Worm (Caenorhabditis elegans): ENCODE measurements around the gene dhs-21.

The dhs-21 gene

DNA sequence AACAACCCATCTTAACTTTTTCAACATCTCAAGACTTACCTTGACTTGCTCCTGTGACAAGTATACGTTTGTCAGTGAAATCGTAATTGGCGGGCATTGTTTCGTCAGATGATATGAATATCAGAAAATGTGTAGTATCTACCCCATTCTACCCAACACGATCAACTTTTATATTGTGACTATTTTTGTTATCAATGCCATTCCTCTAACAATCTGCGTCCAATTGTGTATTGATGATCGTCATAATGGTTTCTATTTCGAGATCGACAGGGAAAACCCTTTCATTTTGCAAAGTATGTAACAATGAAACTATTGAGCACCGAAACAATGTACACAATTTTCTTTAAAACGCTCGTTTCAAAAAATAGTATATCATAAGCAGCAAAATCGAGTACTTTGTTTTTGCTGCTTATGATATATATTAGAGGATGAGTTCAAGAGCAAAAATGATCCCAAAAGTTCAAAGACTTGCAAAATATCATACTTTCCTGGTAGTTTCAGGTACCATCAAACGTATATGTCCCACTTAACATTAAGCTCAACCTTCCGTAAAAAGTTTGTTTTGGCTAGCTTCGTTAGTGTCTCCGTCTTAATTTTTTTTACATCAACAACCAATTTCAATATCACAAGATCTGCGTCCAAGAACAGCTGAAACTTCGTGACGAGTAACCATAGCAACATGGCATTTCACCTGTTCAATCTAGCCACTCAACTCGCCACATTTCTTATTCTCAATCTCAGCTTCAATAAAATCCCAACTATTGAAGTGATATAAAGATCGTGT, at the start of gene dhs-21, which contains the start of gene xbx-9:
Gene dhs-21, minus strand, starts transcription at position 181 of the 784 bp plus-strand sequence.
Gene xbx-9, plus strand, starts transcription at position 734 of the 784 bp plus-strand sequence.
- TF ChIP-seq unc-62 (GFP tag; optimal IDR thresholded peaks at IDR 0.05), result no peak

DNA sequence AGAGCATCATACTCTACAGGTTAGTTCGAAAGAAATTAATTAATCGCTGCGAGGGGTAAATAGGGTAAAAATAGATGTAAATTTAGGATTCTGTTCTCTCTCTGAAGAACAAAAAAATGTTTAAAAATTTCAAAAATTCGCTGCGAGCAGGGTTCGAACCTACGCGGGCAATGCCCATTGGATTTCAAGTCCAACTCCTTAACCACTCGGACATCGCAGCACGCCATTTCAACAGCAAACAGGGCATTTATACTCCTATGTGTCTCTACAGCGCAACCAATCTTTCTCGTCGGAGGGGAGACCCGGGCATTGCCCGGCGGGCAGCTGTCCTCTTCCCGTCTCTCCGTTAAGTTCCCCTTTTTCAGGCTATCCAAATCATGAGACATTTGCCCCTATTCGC, 46.8 kb upstream of the dhs-21 start:
- TF ChIP-seq unc-62 (GFP tag; optimal IDR thresholded peaks at IDR 0.05), result no peak

DNA sequence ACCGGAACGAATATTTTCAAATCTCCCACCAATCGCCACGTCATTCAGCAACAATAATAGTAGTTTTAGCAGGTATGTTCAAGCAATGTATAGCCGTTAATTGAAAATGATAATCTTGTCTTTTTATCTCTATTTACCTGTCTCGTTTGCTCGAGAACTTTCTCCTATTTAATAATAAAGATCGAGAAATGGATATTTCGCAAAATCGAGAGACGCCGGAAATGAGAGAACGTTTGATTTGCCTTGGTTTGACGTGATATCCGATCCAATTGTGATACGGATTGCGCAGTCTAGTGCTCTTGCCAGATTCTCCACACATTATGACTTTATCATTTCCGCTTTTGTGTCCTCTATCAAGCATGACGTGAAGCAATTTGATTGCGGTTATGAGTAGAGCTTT, 40.4 kb upstream of the dhs-21 start:
- no peak for TF ChIP-seq unc-62 (GFP tag; optimal IDR thresholded peaks at IDR 0.05)

DNA sequence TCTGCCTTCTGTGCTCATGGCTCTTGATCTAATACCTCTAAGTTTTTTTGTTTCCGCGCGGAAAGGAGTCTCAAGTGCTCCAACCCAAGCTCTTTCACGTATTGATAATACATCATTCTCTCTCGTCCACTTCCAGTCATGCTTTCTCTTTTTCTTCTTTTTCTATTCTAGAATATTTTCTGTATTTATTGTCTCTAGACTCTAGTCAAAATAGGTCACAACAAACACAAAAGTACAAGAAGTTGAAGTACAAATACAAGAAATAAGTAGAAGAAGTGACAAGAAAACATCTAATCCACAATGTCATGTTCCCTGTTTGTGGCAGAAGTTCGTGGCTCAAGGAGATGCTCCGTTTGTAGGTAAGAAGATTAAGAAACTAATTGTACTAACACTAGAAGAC, 39.8 kb upstream of the dhs-21 start, which contains the start of gene ZC455.1:
Gene ZC455.1, plus strand, starts transcription at position 301 of the 400 bp plus-strand sequence.
- no peak for TF ChIP-seq unc-62 (GFP tag; optimal IDR thresholded peaks at IDR 0.05)

DNA sequence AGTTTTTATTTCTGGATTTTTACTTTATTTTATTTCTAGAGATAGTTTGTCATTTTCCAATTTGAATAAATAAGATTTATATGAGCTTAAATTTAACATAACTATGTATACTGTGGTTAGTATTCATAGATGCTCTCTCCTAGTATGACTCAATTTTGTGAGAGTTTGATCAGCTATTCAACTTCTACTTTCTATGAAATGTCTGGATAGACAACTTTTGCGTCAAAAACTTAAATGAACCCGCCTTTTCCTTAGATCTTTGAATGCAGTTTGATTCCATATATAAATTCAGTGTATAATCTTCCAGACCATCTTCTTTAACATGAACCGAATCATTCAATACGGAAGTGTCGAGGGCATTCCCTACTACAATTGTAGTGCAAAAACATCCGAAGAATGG, 35.5 kb upstream of the dhs-21 start, which contains the start of gene srt-43:
Gene srt-43, plus strand, starts transcription at position 301 of the 400 bp plus-strand sequence.
- TF ChIP-seq unc-62 (GFP tag; optimal IDR thresholded peaks at IDR 0.05), result no peak

DNA sequence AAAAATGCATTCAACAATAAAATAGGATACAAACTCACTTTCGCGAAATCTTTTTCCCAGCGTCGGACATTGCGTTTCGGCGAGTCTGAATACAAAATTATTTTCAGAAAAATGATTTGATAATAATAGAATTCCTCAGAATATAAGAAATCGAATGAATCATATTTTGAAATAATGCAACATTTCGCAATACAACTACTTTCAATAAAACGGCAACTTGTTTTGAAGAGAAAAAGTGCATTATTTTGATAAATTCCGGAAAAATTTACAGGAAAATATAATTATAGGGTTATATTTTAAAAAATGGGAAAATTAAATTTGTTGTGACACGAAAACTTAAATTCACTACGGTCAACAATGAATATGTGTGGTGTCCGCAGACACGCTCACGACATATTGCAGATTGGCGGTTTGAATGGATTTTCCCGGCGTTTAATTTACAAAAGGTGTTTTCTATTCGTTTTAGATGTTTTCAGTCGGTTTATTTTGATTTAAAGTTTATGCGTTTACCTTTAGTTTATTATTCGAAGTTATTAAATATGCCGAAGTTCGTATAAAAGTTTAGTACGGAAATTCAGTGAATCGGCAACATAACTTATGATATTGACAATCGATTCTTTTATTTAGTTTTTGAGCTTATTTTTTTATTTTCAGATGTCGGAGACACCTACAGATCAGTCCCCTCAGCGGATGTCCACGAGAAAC, 30.0 kb upstream of the dhs-21 start, which contains the start of the genes abcf-1 and scc-3:
Gene abcf-1, minus strand, starts transcription at position 85 of the 705 bp plus-strand sequence.
Gene scc-3, plus strand, starts transcription at position 655 of the 705 bp plus-strand sequence.
- no peak for TF ChIP-seq unc-62 (GFP tag; optimal IDR thresholded peaks at IDR 0.05)

DNA sequence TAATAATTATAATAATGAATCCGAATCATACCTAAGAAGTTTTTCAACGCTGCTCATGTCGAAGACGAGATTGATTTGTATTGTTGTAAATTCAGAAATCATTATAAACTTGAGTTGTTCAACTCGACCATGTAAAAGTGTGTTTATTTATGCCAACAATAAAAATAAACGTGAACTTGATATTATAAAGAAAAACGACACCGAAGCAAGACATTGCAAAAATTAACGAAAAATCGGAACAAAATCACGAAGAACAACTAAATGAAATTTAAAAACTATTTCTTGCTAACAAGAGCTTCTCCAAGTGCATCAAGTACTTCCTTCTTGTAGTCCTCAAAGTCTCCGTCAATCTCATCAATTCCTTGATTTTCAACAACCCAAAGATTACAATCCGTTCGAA, 27.5 kb upstream of the dhs-21 start, which contains the start of gene F18E2.15:
Gene F18E2.15, minus strand, starts transcription at position 101 of the 400 bp plus-strand sequence.
- no peak for TF ChIP-seq unc-62 (GFP tag; optimal IDR thresholded peaks at IDR 0.05)

DNA sequence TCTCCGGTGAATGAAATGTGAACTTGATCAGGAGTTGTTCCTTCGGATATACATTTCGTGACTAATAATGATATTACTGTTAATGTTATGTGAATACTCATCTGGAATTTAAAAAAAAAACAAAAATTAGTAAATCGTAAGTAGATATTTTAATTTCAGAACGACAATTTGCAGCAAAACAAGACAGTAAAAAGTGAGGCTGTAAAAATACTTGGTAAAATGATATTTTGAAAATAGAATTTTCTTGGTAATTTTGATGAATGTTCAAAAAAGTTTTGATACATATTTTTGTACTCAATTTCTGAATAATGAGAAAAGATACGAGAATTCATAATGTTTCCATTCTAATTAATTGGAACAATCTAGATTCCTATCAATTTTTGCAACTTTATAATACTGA, 26.2 kb upstream of the dhs-21 start, which contains the start of gene papl-1:
Gene papl-1, minus strand, starts transcription at position 101 of the 400 bp plus-strand sequence.
- no peak for TF ChIP-seq unc-62 (GFP tag; optimal IDR thresholded peaks at IDR 0.05)

DNA sequence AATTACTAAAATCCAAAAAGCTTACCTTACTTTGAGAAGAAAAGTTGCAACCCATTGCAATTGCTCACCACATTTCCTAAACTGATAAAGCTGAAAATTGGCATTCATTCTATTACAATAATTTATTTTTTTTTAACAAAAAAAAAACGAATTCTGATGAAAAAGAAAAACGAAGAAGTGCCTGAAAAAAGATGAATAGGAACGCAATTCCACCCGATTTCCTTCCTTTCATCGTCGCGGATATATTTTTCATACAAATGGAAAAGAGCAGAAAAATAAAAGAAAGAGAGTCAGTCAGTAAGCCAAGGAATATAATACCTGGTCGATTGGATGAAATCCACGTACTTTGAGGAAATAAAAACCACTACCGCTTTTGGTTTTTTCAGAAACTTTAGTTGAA, 21.4 kb upstream of the dhs-21 start, which contains the start of gene gpa-13:
Gene gpa-13, minus strand, starts transcription at position 101 of the 400 bp plus-strand sequence.
- TF ChIP-seq unc-62 (GFP tag; optimal IDR thresholded peaks at IDR 0.05), result no peak

DNA sequence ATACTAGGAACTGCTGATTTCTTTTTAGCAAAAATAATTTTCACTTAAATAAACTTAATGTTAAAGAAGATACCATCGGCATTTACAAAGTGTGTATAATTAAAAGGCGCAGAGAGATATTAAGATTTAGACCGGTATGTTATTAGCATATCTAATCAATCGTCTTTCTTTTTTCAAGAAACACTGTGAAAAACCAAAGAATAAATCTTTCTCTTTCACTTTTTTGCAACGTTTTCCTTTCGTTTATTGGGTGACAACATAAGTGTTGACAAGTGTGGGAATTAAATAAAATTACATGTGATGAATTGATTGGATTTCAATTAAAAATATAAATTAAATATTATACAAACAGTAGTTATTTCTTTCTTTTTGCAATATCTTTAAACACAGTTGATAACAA, 19.0 kb upstream of the dhs-21 start, which contains the start of gene C15C8.8:
Gene C15C8.8, minus strand, starts transcription at position 101 of the 400 bp plus-strand sequence.
- TF ChIP-seq unc-62 (GFP tag; optimal IDR thresholded peaks at IDR 0.05), result no peak

DNA sequence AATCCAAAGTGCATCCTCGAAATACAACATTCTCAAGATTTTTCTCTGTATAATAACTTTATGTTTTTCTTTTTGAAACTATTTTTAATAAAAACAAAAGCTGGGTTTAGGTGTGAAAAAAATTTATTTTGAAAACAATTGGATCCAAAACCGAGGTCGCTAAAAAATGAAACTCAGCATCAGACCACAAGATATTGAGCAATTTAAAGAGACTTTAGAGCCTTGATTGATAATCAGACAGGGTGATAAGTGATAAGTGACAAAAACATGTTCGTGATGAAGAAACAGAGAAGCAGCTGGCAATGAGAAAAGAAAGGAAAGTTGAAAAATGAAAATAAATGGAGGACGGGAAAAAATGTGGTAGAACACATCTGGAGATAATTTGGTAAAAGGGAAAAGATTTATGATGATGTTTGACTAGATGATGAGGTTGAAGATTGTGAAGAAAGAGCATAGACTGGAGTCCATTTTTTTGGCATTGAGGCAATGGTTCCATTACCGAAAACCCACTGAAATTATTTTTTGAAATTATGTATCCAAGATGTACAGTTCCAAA, 18.1 kb upstream of the dhs-21 start, which contains the start of gene C15C8.6:
Gene C15C8.6, minus strand, starts transcription at position 51 of the 556 bp plus-strand sequence.
- TF ChIP-seq unc-62 (GFP tag; optimal IDR thresholded peaks at IDR 0.05), result no peak

DNA sequence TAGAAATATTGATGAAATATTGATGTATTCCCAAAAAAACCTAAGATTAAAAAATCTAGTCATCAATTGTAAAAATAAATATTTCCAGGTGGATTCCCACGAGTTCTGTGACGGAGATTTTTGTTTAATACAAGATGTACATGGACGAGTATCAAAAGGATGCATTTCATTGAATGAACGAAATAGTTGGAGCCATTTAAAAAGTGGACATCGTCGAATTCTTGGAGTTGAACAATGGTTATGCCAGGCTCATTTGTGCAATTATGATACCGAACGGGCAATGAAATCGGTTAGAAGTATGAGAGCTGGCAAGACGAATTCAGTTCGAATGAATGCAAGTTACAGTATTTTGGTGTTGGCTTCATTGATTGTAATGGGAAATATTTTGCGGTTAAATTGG, 16.1 kb upstream of the dhs-21 start:
- TF ChIP-seq unc-62 (GFP tag; optimal IDR thresholded peaks at IDR 0.05), result no peak

DNA sequence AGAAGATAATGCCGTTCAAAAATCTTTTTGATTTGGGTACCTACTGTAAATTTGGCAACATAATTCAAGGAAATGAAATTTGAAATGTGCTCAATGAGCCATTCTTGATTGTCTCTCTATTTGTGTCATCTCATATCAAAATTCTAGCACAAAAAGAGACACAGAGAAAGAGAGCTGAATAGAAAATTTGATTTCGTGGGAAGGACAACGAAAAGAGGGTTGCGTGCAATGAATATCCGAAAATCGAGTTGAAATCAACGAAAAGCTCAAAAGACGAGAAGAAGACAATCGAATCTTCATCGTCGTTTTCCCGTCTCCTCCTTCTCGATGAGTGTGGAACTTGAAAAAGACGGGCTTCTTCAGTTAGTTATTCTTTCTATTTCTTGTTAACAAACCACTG, 14.4 kb upstream of the dhs-21 start, which contains the start of gene C15C8.5:
Gene C15C8.5, plus strand, starts transcription at position 152 of the 400 bp plus-strand sequence.
- TF ChIP-seq unc-62 (GFP tag; optimal IDR thresholded peaks at IDR 0.05), result no peak

DNA sequence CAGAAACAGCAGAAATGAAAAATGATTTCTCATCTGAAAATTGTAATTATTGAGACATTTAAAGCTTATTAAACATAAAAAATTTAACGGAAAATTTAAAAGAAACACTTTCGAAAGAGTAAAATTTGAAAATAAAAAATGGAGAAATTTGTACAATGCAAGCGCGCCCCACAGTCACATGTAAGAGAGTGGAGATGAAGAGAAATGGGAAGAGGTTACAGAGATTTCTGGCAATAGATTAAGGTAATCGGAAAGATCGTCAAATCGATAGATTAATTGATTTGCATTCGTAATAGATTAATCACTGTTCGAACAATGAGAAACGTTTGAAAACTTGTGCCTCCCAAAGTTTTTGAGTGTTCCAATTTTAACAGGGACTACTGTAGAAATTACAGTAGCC, 14.0 kb upstream of the dhs-21 start, which contains the start of gene C15C8.4:
Gene C15C8.4, minus strand, starts transcription at position 33 of the 400 bp plus-strand sequence.
- TF ChIP-seq unc-62 (GFP tag; optimal IDR thresholded peaks at IDR 0.05), result no peak

DNA sequence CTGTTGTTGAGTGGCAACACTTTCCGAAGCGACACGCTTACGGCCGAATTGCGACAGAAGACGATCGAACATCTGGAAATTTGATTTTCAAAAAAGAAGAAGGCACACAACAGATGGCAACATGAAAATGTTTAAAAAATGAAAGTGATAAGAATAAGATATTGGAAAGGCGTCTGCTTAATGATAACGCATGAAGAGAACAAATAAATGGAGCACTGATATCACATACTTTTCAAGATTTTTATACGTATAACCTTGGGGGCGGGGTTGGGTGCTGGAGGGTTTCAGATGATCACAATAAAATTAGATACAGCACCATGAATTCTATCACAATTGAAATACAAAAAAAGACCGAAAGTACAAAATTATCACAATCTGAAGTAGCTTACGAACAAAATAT, 11.5 kb upstream of the dhs-21 start, which contains the start of gene C15C8.7:
Gene C15C8.7, minus strand, starts transcription at position 72 of the 400 bp plus-strand sequence.
- TF ChIP-seq unc-62 (GFP tag; optimal IDR thresholded peaks at IDR 0.05), result no peak
